Worm (Caenorhabditis elegans): ENCODE results near the gene ZK354.2.
A peak's percentile ranks its signal among the peaks of the same experiment; 100 is the strongest.

The ZK354.2 gene

DNA sequence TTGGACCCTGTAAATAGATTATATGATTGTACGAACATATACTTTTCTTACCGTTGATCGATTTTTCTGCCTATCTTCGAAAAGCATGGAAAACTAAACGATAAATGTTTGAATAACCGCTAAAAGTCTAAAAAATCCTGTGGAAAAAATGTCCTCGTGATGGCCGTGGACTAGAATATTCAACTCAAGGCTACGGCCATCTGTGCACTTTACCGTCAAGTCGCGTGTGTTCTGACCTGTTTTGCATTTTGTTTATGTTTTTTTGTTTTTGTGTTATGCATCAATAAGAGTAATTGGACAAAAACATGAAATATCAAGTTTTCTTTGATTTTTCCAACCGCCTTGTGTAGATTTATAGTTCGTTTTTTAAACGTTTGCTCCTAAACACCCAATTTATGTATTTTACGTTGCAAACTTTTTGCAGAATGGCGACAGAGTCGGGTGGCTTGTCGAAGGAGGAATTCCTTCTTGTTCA lies 51.0 kb downstream of the ZK354.2 start, which contains the start of the genes hda-6 and F41H10.4 (continued):
- TF ChIP-seq nhr-77 (tag; optimal IDR thresholded peaks at IDR 0.05) (no peak), fos-1 (tag; optimal IDR thresholded peaks at IDR 0.05) (peak; percentile 54), nhr-10 (tag; optimal IDR thresholded peaks at IDR 0.05) (no peak), snpc-4 (tag; optimal IDR thresholded peaks at IDR 0.05) (no peak)
